Fruit fly (Drosophila melanogaster): Measurements from ENCODE around the gene CG7631.
"Not testable (repeated sequence)": the region's sequence is repeated elsewhere in the genome, so short reads cannot be mapped to it uniquely, and the experiment has no call there.

Gene CG7631

dm6 chr2L:15623458-15623857, 5.0 kb upstream of the CG7631 start, which contains the start of gene Or35a:
TSS of gene Or35a (minus strand) at chr2L:15623558.
- TF ChIP-seq fd96Ca (GFP tag; IDR thresholded peaks at IDR 0.05) = no peak
- TF ChIP-seq gl (tag; optimal IDR thresholded peaks at IDR 0.05) = no peak
- TF ChIP-seq rn (GFP tag; IDR thresholded peaks at IDR 0.05) = no peak
- TF ChIP-seq Ets98B (GFP tag; IDR thresholded peaks at IDR 0.05) = no peak
- no peak for TF ChIP-seq CG8301 (tag; optimal IDR thresholded peaks at IDR 0.05)
- TF ChIP-seq Pif1B (GFP tag; optimal IDR thresholded peaks at IDR 0.05) = no peak
- no peak for TF ChIP-seq CG17806 (tag; optimal IDR thresholded peaks at IDR 0.05)
- no peak for TF ChIP-seq Pif1A (GFP tag; optimal IDR thresholded peaks at IDR 0.05)
- no peak for TF ChIP-seq CG8159 (tag; optimal IDR thresholded peaks at IDR 0.05)
- no peak for TF ChIP-seq CG12605 (GFP tag; IDR thresholded peaks at IDR 0.05)
- no peak for TF ChIP-seq CG14655 (GFP tag; optimal IDR thresholded peaks at IDR 0.05)
- no peak for TF ChIP-seq D1 (tag; optimal IDR thresholded peaks at IDR 0.05)
- TF ChIP-seq CG34367 (tag; optimal IDR thresholded peaks at IDR 0.05) = no peak
- no peak for TF ChIP-seq CG13204 (GFP tag; optimal IDR thresholded peaks at IDR 0.05)
- TF ChIP-seq CG4496 (GFP tag; IDR thresholded peaks at IDR 0.05) = no peak
- no peak for TF ChIP-seq Snoo (tag; optimal IDR thresholded peaks at IDR 0.05)
- TF ChIP-seq CG9948 (tag; optimal IDR thresholded peaks at IDR 0.05) = no peak
- TF ChIP-seq EcR (GFP tag; optimal IDR thresholded peaks at IDR 0.05) = no peak

- TF ChIP-seq CG14655 (GFP tag; optimal IDR thresholded peaks at IDR 0.05) (no peak), CG17806 (tag; optimal IDR thresholded peaks at IDR 0.05) (no peak), gl (tag; optimal IDR thresholded peaks at IDR 0.05) (no peak)
Measured at dm6 chr2L:15629596-15630168, 1.2 kb downstream of the CG7631 start, which contains the start of gene CG18480. TSS of gene CG18480 (plus strand) at chr2L:15630002.

dm6 chr2L:15641668-15642067, 13.2 kb downstream of the CG7631 start:
- TF ChIP-seq CG4496 (GFP tag; IDR thresholded peaks at IDR 0.05) = no peak
- no peak for TF ChIP-seq CG10348 (GFP tag; IDR thresholded peaks at IDR 0.05)
- TF ChIP-seq CG17806 (tag; optimal IDR thresholded peaks at IDR 0.05) = no peak
- no peak for TF ChIP-seq CG8301 (tag; optimal IDR thresholded peaks at IDR 0.05)
- no peak for TF ChIP-seq gl (tag; optimal IDR thresholded peaks at IDR 0.05)
- TF ChIP-seq fd96Ca (GFP tag; IDR thresholded peaks at IDR 0.05) = no peak
- TF ChIP-seq rn (GFP tag; IDR thresholded peaks at IDR 0.05) = no peak
- no peak for TF ChIP-seq CG13204 (GFP tag; optimal IDR thresholded peaks at IDR 0.05)
- no peak for TF ChIP-seq Pif1A (GFP tag; optimal IDR thresholded peaks at IDR 0.05)
- no peak for TF ChIP-seq EcR (GFP tag; optimal IDR thresholded peaks at IDR 0.05)
- TF ChIP-seq CG12605 (GFP tag; IDR thresholded peaks at IDR 0.05) = no peak
- no peak for TF ChIP-seq CG9948 (tag; optimal IDR thresholded peaks at IDR 0.05)
- no peak for TF ChIP-seq D1 (tag; optimal IDR thresholded peaks at IDR 0.05)
- TF ChIP-seq Pif1B (GFP tag; optimal IDR thresholded peaks at IDR 0.05) = no peak
- TF ChIP-seq CG15710 (tag; optimal IDR thresholded peaks at IDR 0.05) = no peak
- TF ChIP-seq CG8159 (tag; optimal IDR thresholded peaks at IDR 0.05) = no peak
- no peak for TF ChIP-seq CG32121 (GFP tag; IDR thresholded peaks at IDR 0.05)
- TF ChIP-seq CG34367 (tag; optimal IDR thresholded peaks at IDR 0.05) = no peak

dm6 chr2L:15643791-15644190, 15.3 kb downstream of the CG7631 start:
- TF ChIP-seq CG14655 (GFP tag; optimal IDR thresholded peaks at IDR 0.05) (no peak), D1 (tag; optimal IDR thresholded peaks at IDR 0.05) (peak; percentile 75)

- not testable (repeated sequence) for TF ChIP-seq Pif1A (GFP tag; optimal IDR thresholded peaks at IDR 0.05); CG8159 (tag; optimal IDR thresholded peaks at IDR 0.05); CG32121 (GFP tag; IDR thresholded peaks at IDR 0.05)
Measured at dm6 chr2L:15659374-15659773, 30.9 kb downstream of the CG7631 start, which contains the start of gene CG44141. TSS of gene CG44141 (minus strand) at chr2L:15659474.

- not testable (repeated sequence) for TF ChIP-seq CG8301 (tag; optimal IDR thresholded peaks at IDR 0.05); rn (GFP tag; IDR thresholded peaks at IDR 0.05); CG4496 (GFP tag; IDR thresholded peaks at IDR 0.05)
Measured at dm6 chr2L:15660741-15661140, 32.3 kb downstream of the CG7631 start, which contains the start of gene CG18477. TSS of gene CG18477 (plus strand) at chr2L:15661041.

dm6 chr2L:15669874-15670273, 41.4 kb downstream of the CG7631 start, which contains the start of gene CG18478:
TSS of gene CG18478 (plus strand) at chr2L:15670174.
- TF ChIP-seq CG14655 (GFP tag; optimal IDR thresholded peaks at IDR 0.05); CG10348 (GFP tag; IDR thresholded peaks at IDR 0.05); Ets98B (GFP tag; IDR thresholded peaks at IDR 0.05): not testable (repeated sequence)

dm6 chr2L:15676002-15676401, 47.5 kb downstream of the CG7631 start, which contains the start of gene CG43923:
TSS of gene CG43923 (minus strand) at chr2L:15676102.
- not testable (repeated sequence) for TF ChIP-seq CG17806 (tag; optimal IDR thresholded peaks at IDR 0.05); CG8159 (tag; optimal IDR thresholded peaks at IDR 0.05); Pif1A (GFP tag; optimal IDR thresholded peaks at IDR 0.05)
